Worm (Caenorhabditis elegans) whole organism, L2 larva: ENCODE measurements around the gene C56E6.2.

Source experiments
- elt-1 ChIP-seq: fragments of 150-350 bp; optimal IDR thresholded peaks from 2 replicates; lab custom pipeline; 2014; ENCODE audit warnings: missing biosample characterization, missing genetic modification characterization
- lin-13 ChIP-seq: fragments of 150-350 bp; optimal IDR thresholded peaks from 2 replicates; lab custom pipeline; 2014; ENCODE audit warnings: missing biosample characterization, missing genetic modification reagents, missing genetic modification characterization
- lsy-2 ChIP-seq, 2 experiments: fragments of 150-350 bp in 1 of 2; sonication (generic microtip) in 1 of 2; optimal IDR thresholded peaks; 2 replicates each; lab custom pipeline; 2014 to 2017; ENCODE audit warnings: missing biosample characterization in 2 of 2, missing genetic modification characterization in 2 of 2
- nhr-12 ChIP-seq: fragments of 150-350 bp; optimal IDR thresholded peaks from 2 replicates; lab custom pipeline; 2014; ENCODE audit warnings: missing biosample characterization, missing genetic modification characterization
- nhr-21 ChIP-seq: fragments of 150-350 bp; optimal IDR thresholded peaks from 2 replicates; lab custom pipeline; 2014; ENCODE audit warnings: missing biosample characterization, missing genetic modification characterization
- nhr-77 ChIP-seq: fragments of 150-350 bp; optimal IDR thresholded peaks from 2 replicates; lab custom pipeline; 2014; ENCODE audit warnings: missing biosample characterization, missing genetic modification characterization
- skn-1 ChIP-seq: sonication (generic microtip); optimal IDR thresholded peaks from 2 replicates; lab custom pipeline; 2017; ENCODE audit warnings: missing biosample characterization, missing genetic modification characterization
- snpc-4 ChIP-seq: fragments of 150-350 bp; optimal IDR thresholded peaks from 2 replicates; lab custom pipeline; 2014; ENCODE audit warnings: missing biosample characterization, missing genetic modification characterization
- unc-39 ChIP-seq: fragments of 150-350 bp; optimal IDR thresholded peaks from 2 replicates; lab custom pipeline; 2014; ENCODE audit warnings: missing biosample characterization, missing genetic modification characterization
- unc-62 ChIP-seq: fragments of 150-350 bp; optimal IDR thresholded peaks from 2 replicates; lab custom pipeline; 2014; ENCODE audit warnings: missing biosample characterization, missing genetic modification reagents, missing genetic modification characterization
- ztf-11 ChIP-seq: sonication (generic microtip); optimal IDR thresholded peaks from 2 replicates; lab custom pipeline; 2017; ENCODE audit warnings: missing biosample characterization, missing genetic modification characterization

DNA sequence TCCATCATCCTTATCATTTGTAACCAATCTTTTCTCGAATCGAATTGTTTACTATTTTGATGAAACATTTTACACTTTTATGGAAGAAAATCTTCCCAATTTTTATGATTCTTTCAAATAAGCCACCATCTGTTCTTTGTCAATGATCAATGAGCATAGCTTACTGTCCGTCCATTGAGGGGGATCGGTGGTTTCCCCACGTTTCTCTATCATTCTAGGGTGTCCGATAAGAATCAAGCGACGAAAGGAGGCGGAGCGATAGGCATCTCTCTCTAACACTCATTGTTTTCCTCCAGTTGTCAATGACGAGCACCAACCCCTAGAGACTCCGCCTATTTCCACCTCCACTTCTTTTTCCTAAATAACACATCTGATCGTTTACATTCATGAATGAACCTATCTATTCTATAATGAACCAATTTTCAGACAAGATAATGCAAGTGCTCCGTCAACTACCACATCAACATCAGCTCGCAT is at the start of gene C56E6.2:
- TF ChIP-seq lin-13 (no peak), unc-39 (tag; lab: Kevin White, UChicago) (no peak), ztf-11 (tag; lab: Kevin White, UChicago) (no peak), nhr-21 (tag; lab: Kevin White, UChicago) (no peak), unc-62 (GFP tag; lab: Kevin White, UChicago) (no peak), nhr-12 (tag; lab: Kevin White, UChicago) (no peak), lsy-2 (tag; optimal IDR thresholded peaks at IDR 0.05; lab: Kevin White, UChicago) (no peak), snpc-4 (tag; lab: Kevin White, UChicago) (no peak), elt-1 (no peak), skn-1 (tag; lab: Kevin White, UChicago) (no peak), nhr-77 (no peak)
